Worm (Caenorhabditis elegans) whole organism, L2 larva: ENCODE measurements around the gene lips-8.

ENCODE experiments used
- R02D3.7 ChIP-seq: fragments of 150-350 bp; optimal IDR thresholded peaks from 2 replicates; lab custom pipeline; 2014; ENCODE audit warnings: missing biosample characterization, missing genetic modification characterization
- ama-1 ChIP-seq: fragments of 150-350 bp; optimal IDR thresholded peaks from 2 replicates; lab custom pipeline; 2018; ENCODE audit warnings: inconsistent platforms
- blmp-1 ChIP-seq: sonication (generic microtip); optimal IDR thresholded peaks from 2 replicates; lab custom pipeline; 2017; ENCODE audit warnings: missing genetic modification characterization, mild to moderate bottlenecking, missing compliant biosample characterization, antibody characterized with exemption, moderate library complexity; ENCODE audit not compliant: insufficient read depth
- ceh-82 ChIP-seq: fragments of 150-350 bp; optimal IDR thresholded peaks from 2 replicates; lab custom pipeline; 2014; ENCODE audit warnings: missing biosample characterization, missing genetic modification characterization
- elt-3 ChIP-seq: sonication (generic microtip); optimal IDR thresholded peaks from 2 replicates; lab custom pipeline; 2017; ENCODE audit warnings: missing biosample characterization, missing genetic modification characterization
- lin-39 ChIP-seq: fragments of 150-350 bp; optimal IDR thresholded peaks from 2 replicates; lab custom pipeline; 2014; ENCODE audit warnings: missing biosample characterization, missing genetic modification reagents, missing genetic modification characterization
- mdl-1 ChIP-seq, 2 experiments: fragments of 150-350 bp in 1 of 2; sonication (generic microtip) in 1 of 2; optimal IDR thresholded peaks; 2 replicates each; lab custom pipeline; 2017; ENCODE audit warnings: missing biosample characterization in 2 of 2, missing genetic modification characterization in 2 of 2
- nhr-11 ChIP-seq: fragments of 150-350 bp; optimal IDR thresholded peaks from 2 replicates; lab custom pipeline; 2014; ENCODE audit warnings: missing biosample characterization, missing genetic modification characterization
- nhr-12 ChIP-seq: fragments of 150-350 bp; optimal IDR thresholded peaks from 2 replicates; lab custom pipeline; 2014; ENCODE audit warnings: missing biosample characterization, missing genetic modification characterization
- nhr-129 ChIP-seq: fragments of 150-350 bp; optimal IDR thresholded peaks from 2 replicates; lab custom pipeline; 2014; ENCODE audit warnings: missing biosample characterization, missing genetic modification characterization
- skn-1 ChIP-seq: sonication (generic microtip); optimal IDR thresholded peaks from 2 replicates; lab custom pipeline; 2017; ENCODE audit warnings: missing biosample characterization, missing genetic modification characterization

DNA sequence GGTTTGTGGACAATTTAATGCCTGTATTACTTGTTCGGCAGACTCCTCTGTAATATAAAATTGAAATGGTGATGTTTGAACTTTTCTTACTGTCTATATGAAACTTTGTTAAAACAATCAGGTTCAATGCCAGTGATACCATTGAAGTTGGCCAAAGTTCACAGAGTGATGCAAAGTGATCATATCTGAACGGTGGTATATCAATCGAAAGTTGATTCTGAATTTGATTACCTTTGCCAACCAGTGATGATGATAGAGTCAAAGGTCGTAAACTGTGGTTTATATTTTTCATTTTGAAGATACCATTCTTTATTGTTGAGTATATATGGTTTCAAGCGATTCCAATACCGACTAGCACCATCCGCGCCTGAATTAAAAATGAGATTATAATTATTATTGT lies 5.1 kb downstream of the lips-8 start:
- TF ChIP-seq skn-1 (tag; lab: Kevin White, UChicago) (no peak), lin-39 (tag; lab: Kevin White, UChicago) (no peak), elt-3 (tag; lab: Kevin White, UChicago) (no peak), R02D3.7 (no peak), mdl-1 (tag; optimal IDR thresholded peaks at IDR 0.05; lab: Kevin White, UChicago) (no peak), ceh-82 (tag; lab: Kevin White, UChicago) (no peak), ama-1 (lab: Kevin White, UChicago) (no peak), blmp-1 (peak; percentile 55), nhr-129 (tag; lab: Kevin White, UChicago) (no peak), nhr-11 (tag; lab: Kevin White, UChicago) (no peak), nhr-12 (tag; lab: Kevin White, UChicago) (no peak)
